Worm (Caenorhabditis elegans) whole organism, young adult: ENCODE results near the gene ugt-15.

Experiments used
- Y79H2A.3 ChIP-seq: fragments of 200-800 bp; sonication (Bioruptor generic); conservative IDR thresholded peaks from 2 replicates; pipeline ENCODE4 v1.3.6; 2022; ENCODE audit warnings: missing genetic modification reagents, missing genetic modification characterization, missing compliant biosample characterization
- Y95B8A.8 ChIP-seq: fragments of 200-800 bp; sonication (Bioruptor generic); IDR thresholded peaks from 2 replicates; pipeline ENCODE4 v1.3.6; 2022; ENCODE audit warnings: missing genetic modification reagents, missing genetic modification characterization, missing compliant biosample characterization
- egrh-3 ChIP-seq: fragments of 200-800 bp; sonication (Bioruptor generic); IDR thresholded peaks from 2 replicates; pipeline ENCODE4 v1.3.6; 2022; ENCODE audit warnings: missing genetic modification reagents, missing genetic modification characterization, missing compliant biosample characterization
- nhr-27 ChIP-seq: fragments of 200-800 bp; sonication (Bioruptor generic); optimal IDR thresholded peaks from 2 replicates; lab custom pipeline; 2018; ENCODE audit warnings: mild to moderate bottlenecking, missing genetic modification characterization, moderate library complexity, missing compliant biosample characterization
- snpc-3.4 ChIP-seq: sonication (generic microtip); optimal IDR thresholded peaks from 2 replicates; lab custom pipeline; 2017; ENCODE audit warnings: missing genetic modification characterization, mild to moderate bottlenecking, missing compliant biosample characterization, antibody characterized with exemption, moderate library complexity, missing genotype, missing genetic modification reagents

DNA sequence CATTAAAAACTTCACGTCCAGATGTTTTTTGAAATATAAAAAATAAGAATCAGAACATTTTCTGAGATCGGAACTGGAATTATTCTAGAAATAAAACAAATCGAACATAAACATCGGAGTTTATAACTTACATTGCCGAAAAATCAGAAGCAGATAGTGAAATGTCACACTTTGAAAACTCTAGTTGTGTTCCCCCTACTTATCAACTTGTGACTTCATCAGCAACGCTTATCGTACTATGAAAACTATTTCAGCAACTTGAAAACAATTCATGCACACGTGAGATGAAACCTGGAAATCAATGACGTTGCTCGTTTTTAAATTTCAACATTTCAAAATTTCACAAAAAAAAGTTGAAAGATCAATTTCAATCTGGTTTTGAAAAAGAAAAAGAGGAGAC lies 49.4 kb downstream of the ugt-15 start:
- no peak for TF ChIP-seq egrh-3 (GFP tag; lab: Robert Waterston, UW)
- no peak for TF ChIP-seq nhr-27 (tag; lab: Kevin White, UChicago)
- TF ChIP-seq Y79H2A.3 (GFP tag; lab: Robert Waterston, UW): no peak
- no peak for TF ChIP-seq Y95B8A.8 (GFP tag; lab: Robert Waterston, UW)
- no peak for TF ChIP-seq snpc-3.4 (tag; lab: Kevin White, UChicago)
